Fruit fly (Drosophila melanogaster) whole organism, embryonic: Measurements from ENCODE around the gene CG7953.

Experiments used
- Asciz ChIP-seq: fragments of 200-800 bp; sonication (Bioruptor generic); optimal IDR thresholded peaks from 2 replicates; lab custom pipeline; 2017; ENCODE audit warnings: missing biosample characterization, mild to moderate bottlenecking, missing genetic modification characterization, missing genetic modification reagents
- CG10543 ChIP-seq: fragments of 200-800 bp; sonication (Bioruptor generic); optimal IDR thresholded peaks from 3 replicates; lab custom pipeline; 2017; ENCODE audit warnings: missing biosample characterization, mild to moderate bottlenecking, missing genetic modification characterization, moderate library complexity
- CG11398 ChIP-seq: fragments of 200-800 bp; sonication (Bioruptor generic); optimal IDR thresholded peaks from 2 replicates; lab custom pipeline; 2016; ENCODE audit warnings: missing biosample characterization, missing genetic modification characterization
- CG12155 ChIP-seq: fragments of 200-800 bp; sonication (Bioruptor generic); optimal IDR thresholded peaks from 3 replicates; lab custom pipeline; 2016; ENCODE audit warnings: missing biosample characterization, missing genetic modification characterization
- CG13424 ChIP-seq: fragments of 200-800 bp; sonication (Bioruptor generic); optimal IDR thresholded peaks from 2 replicates; lab custom pipeline; 2019; ENCODE audit warnings: missing biosample characterization, mild to moderate bottlenecking, missing genetic modification characterization, moderate library complexity
- CG14441 ChIP-seq: fragments of 200-800 bp; sonication (Bioruptor generic); IDR thresholded peaks from 2 replicates; pipeline ENCODE4 v1.3.6; 2022; ENCODE audit warnings: missing biosample characterization, missing genetic modification characterization
- CG16779 ChIP-seq: fragments of 200-800 bp; sonication (Bioruptor generic); IDR thresholded peaks from 2 replicates; pipeline ENCODE4 v1.3.6; 2022; ENCODE audit warnings: missing biosample characterization, missing genetic modification characterization
- CG17359 ChIP-seq: fragments of 200-800 bp; sonication (Bioruptor generic); optimal IDR thresholded peaks from 3 replicates; lab custom pipeline; 2018; ENCODE audit warnings: missing biosample characterization, mild to moderate bottlenecking, missing genetic modification characterization, moderate library complexity
- CG18476 ChIP-seq: fragments of 200-800 bp; sonication (Bioruptor generic); optimal IDR thresholded peaks from 2 replicates; lab custom pipeline; 2016; ENCODE audit warnings: missing biosample characterization, mild to moderate bottlenecking, missing genetic modification characterization
- CG18764 ChIP-seq: fragments of 200-800 bp; sonication (Bioruptor generic); optimal IDR thresholded peaks from 3 replicates; lab custom pipeline; 2016; ENCODE audit warnings: missing biosample characterization, missing genetic modification characterization
- CG3065 ChIP-seq: fragments of 200-800 bp; sonication (Bioruptor generic); optimal IDR thresholded peaks from 2 replicates; lab custom pipeline; 2016; ENCODE audit warnings: missing biosample characterization, missing genetic modification characterization
- CG34376 ChIP-seq: fragments of 200-800 bp; sonication (Bioruptor generic); optimal IDR thresholded peaks from 2 replicates; lab custom pipeline; 2018; ENCODE audit warnings: missing biosample characterization, mild to moderate bottlenecking, missing genetic modification characterization
- CG4404 ChIP-seq: fragments of 200-800 bp; sonication (Bioruptor generic); IDR thresholded peaks from 2 replicates; pipeline ENCODE4 v1.3.6; 2022; ENCODE audit warnings: missing biosample characterization, missing genetic modification characterization
- CG4617 ChIP-seq: fragments of 200-800 bp; sonication (Bioruptor generic); optimal IDR thresholded peaks from 3 replicates; lab custom pipeline; 2016; ENCODE audit warnings: missing biosample characterization, missing genetic modification characterization, borderline replicate concordance
- CG6175 ChIP-seq: fragments of 200-800 bp; sonication (Bioruptor generic); IDR thresholded peaks from 3 replicates; pipeline ENCODE4 v1.3.6; 2022; ENCODE audit warnings: missing biosample characterization, missing genetic modification characterization
- CG6654 ChIP-seq: fragments of 200-800 bp; sonication (Bioruptor generic); optimal IDR thresholded peaks from 2 replicates; lab custom pipeline; 2017; ENCODE audit warnings: missing biosample characterization, mild to moderate bottlenecking, missing genetic modification characterization
- CG8765 ChIP-seq: fragments of 200-800 bp; sonication (Bioruptor generic); IDR thresholded peaks from 2 replicates; pipeline ENCODE4 v1.3.6; 2022; ENCODE audit warnings: missing biosample characterization, missing genetic modification characterization
- Dfd ChIP-seq, 2 experiments: fragments of >200 bp; optimal IDR thresholded peaks; 2 replicates each; lab custom pipeline; 2017; ENCODE audit warnings: missing biosample characterization in 2 of 2, missing genetic modification characterization in 2 of 2
- Drgx ChIP-seq: fragments of 200-800 bp; sonication (Bioruptor generic); IDR thresholded peaks from 2 replicates; pipeline ENCODE4 v1.3.6; 2022; ENCODE audit warnings: missing biosample characterization, missing genetic modification characterization
- Fer2 ChIP-seq: fragments of 200-800 bp; sonication (Bioruptor generic); optimal IDR thresholded peaks from 2 replicates; lab custom pipeline; 2018; ENCODE audit warnings: missing biosample characterization, mild to moderate bottlenecking, missing genetic modification characterization, moderate library complexity
- HLH3B ChIP-seq: fragments of 200-800 bp; sonication (Bioruptor generic); IDR thresholded peaks from 2 replicates; pipeline ENCODE4 v1.3.6; 2022; ENCODE audit warnings: missing biosample characterization, missing genetic modification characterization
- HLHmδ ChIP-seq: fragments of 200-800 bp; sonication (Bioruptor generic); optimal IDR thresholded peaks from 2 replicates; lab custom pipeline; 2018; ENCODE audit warnings: missing biosample characterization, mild to moderate bottlenecking, missing genetic modification characterization, moderate library complexity
- Kr ChIP-seq: fragments of 200-800 bp; sonication (Bioruptor generic); optimal IDR thresholded peaks from 2 replicates; lab custom pipeline; 2017; ENCODE audit warnings: missing biosample characterization, mild to moderate bottlenecking, missing genetic modification characterization
- Med ChIP-seq: fragments of 200-800 bp; sonication (Bioruptor generic); peaks from one replicate; lab custom pipeline; 2016; ENCODE audit warnings: missing biosample characterization, missing genetic modification characterization, mild to moderate bottlenecking, inconsistent platforms, moderate library complexity
- NC2α ChIP-seq: fragments of 200-800 bp; sonication (Bioruptor generic); optimal IDR thresholded peaks from 2 replicates; lab custom pipeline; 2016; ENCODE audit warnings: missing biosample characterization, missing genetic modification characterization
- Oli ChIP-seq: fragments of 200-800 bp; sonication (Bioruptor generic); optimal IDR thresholded peaks from 2 replicates; lab custom pipeline; 2018; ENCODE audit warnings: missing biosample characterization, mild to moderate bottlenecking, missing genetic modification characterization, moderate library complexity
- Rx ChIP-seq: fragments of 200-800 bp; sonication (Bioruptor generic); IDR thresholded peaks from 2 replicates; pipeline ENCODE4 v1.3.6; 2022; ENCODE audit warnings: missing biosample characterization, missing genetic modification characterization
- YL-1 ChIP-seq: fragments of 200-800 bp; sonication (Bioruptor generic); optimal IDR thresholded peaks from 3 replicates; lab custom pipeline; 2017; ENCODE audit warnings: missing biosample characterization, mild to moderate bottlenecking, missing genetic modification characterization
- al ChIP-seq: fragments of 200-800 bp; sonication (Bioruptor generic); IDR thresholded peaks from 2 replicates; pipeline ENCODE4 v1.3.6; 2022; ENCODE audit warnings: missing biosample characterization, missing genetic modification characterization
- ato ChIP-seq: fragments of 200-800 bp; sonication (Bioruptor generic); IDR thresholded peaks from 2 replicates; pipeline ENCODE4 v1.3.6; 2022; ENCODE audit warnings: missing biosample characterization, missing genetic modification characterization; ENCODE audit not compliant: partially characterized antibody
- bigmax ChIP-seq: fragments of 200-800 bp; sonication (Bioruptor generic); optimal IDR thresholded peaks from 2 replicates; lab custom pipeline; 2018; ENCODE audit warnings: missing biosample characterization, mild to moderate bottlenecking, missing genetic modification characterization
- bsh ChIP-seq, 2 experiments: fragments of 200-800 bp; sonication (Bioruptor generic); optimal IDR thresholded peaks; 2 replicates each; lab custom pipeline; 2017 to 2018; ENCODE audit warnings: mild to moderate bottlenecking in 2 of 2, missing biosample characterization in 2 of 2, missing genetic modification characterization in 2 of 2, moderate library complexity in 1 of 2
- chn ChIP-seq: fragments of 200-800 bp; sonication (Bioruptor generic); optimal IDR thresholded peaks from 2 replicates; lab custom pipeline; 2016; ENCODE audit warnings: missing biosample characterization, missing genetic modification characterization
- exex ChIP-seq: fragments of 200-800 bp; sonication (Bioruptor generic); optimal IDR thresholded peaks from 4 replicates; lab custom pipeline; 2018; ENCODE audit warnings: missing biosample characterization, mild to moderate bottlenecking, missing genetic modification characterization, moderate library complexity
- fd102C ChIP-seq: fragments of 200-800 bp; sonication (Bioruptor generic); optimal IDR thresholded peaks from 2 replicates; lab custom pipeline; 2018; ENCODE audit warnings: missing biosample characterization, mild to moderate bottlenecking, missing genetic modification characterization, moderate library complexity
- gsb-n ChIP-seq: fragments of 200-800 bp; sonication (Bioruptor generic); optimal IDR thresholded peaks from 3 replicates; lab custom pipeline; 2018; ENCODE audit warnings: missing biosample characterization, mild to moderate bottlenecking, missing genetic modification characterization
- her ChIP-seq: fragments of 200-800 bp; sonication (Bioruptor generic); optimal IDR thresholded peaks from 2 replicates; lab custom pipeline; 2016; ENCODE audit warnings: missing biosample characterization, missing genetic modification characterization
- hkb ChIP-seq, 2 experiments: fragments of 200-800 bp in 1 of 2; fragments of >200 bp in 1 of 2; sonication (Bioruptor generic) in 1 of 2; IDR thresholded peaks in 1 of 2; optimal IDR thresholded peaks in 1 of 2; 2 replicates each; pipeline versions ENCODE4 v1.3.6 to Lab custom; 2017 to 2022; ENCODE audit warnings: missing biosample characterization in 1 of 2, missing genetic modification characterization in 1 of 2
- lola ChIP-seq, 3 experiments: fragments of >200 bp in 2 of 3; fragments of 200-800 bp in 1 of 3; sonication (Bioruptor generic) in 1 of 3; optimal IDR thresholded peaks; 2 replicates each; lab custom pipeline; 2017 to 2019; ENCODE audit warnings: missing biosample characterization in 3 of 3, missing genetic modification characterization in 3 of 3, mild to moderate bottlenecking in 1 of 3, moderate library complexity in 1 of 3
- org-1 ChIP-seq: fragments of 200-800 bp; sonication (Bioruptor generic); optimal IDR thresholded peaks from 2 replicates; lab custom pipeline; 2017; ENCODE audit warnings: missing biosample characterization, missing genetic modification characterization
- row ChIP-seq: fragments of 200-800 bp; sonication (Bioruptor generic); IDR thresholded peaks from 3 replicates; pipeline ENCODE4 v1.3.6; 2022; ENCODE audit warnings: missing biosample characterization, missing genetic modification characterization
- sens ChIP-seq: fragments of 200-800 bp; sonication (Bioruptor generic); peaks from one replicate; lab custom pipeline; 2016; ENCODE audit warnings: missing biosample characterization, missing genetic modification characterization
- shn ChIP-seq: fragments of 200-800 bp; sonication (Bioruptor generic); optimal IDR thresholded peaks from 3 replicates; lab custom pipeline; 2016; ENCODE audit warnings: missing biosample characterization, missing genetic modification characterization
- sima ChIP-seq: fragments of 200-800 bp; sonication (Bioruptor generic); optimal IDR thresholded peaks from 2 replicates; lab custom pipeline; 2016; ENCODE audit warnings: missing biosample characterization, missing genetic modification characterization
- sqz ChIP-seq: fragments of 200-800 bp; sonication (Bioruptor generic); optimal IDR thresholded peaks from 3 replicates; lab custom pipeline; 2018; ENCODE audit warnings: missing biosample characterization, mild to moderate bottlenecking, missing genetic modification characterization
- tll ChIP-seq, 2 experiments: fragments of 200-800 bp in 1 of 2; fragments of >200 bp in 1 of 2; sonication (Bioruptor generic) in 1 of 2; optimal IDR thresholded peaks; 2 replicates each; lab custom pipeline; 2017 to 2019; ENCODE audit warnings: missing biosample characterization in 2 of 2, missing genetic modification characterization in 2 of 2, mild to moderate bottlenecking in 1 of 2, moderate library complexity in 1 of 2
- tna ChIP-seq: fragments of 200-800 bp; sonication (Bioruptor generic); IDR thresholded peaks from 2 replicates; pipeline ENCODE4 v1.3.6; 2022; ENCODE audit warnings: missing biosample characterization, missing genetic modification characterization; ENCODE audit not compliant: partially characterized antibody
- zfh1 ChIP-seq: fragments of 200-800 bp; sonication (Bioruptor generic); IDR thresholded peaks from 3 replicates; pipeline ENCODE4 v1.3.6; 2022; ENCODE audit warnings: missing biosample characterization, missing genetic modification characterization

CG7953 gene

dm6 chr2L:13838647-13839390, 8.9 kb upstream of the CG7953 start (continued):
- TF ChIP-seq lola (GFP tag; optimal IDR thresholded peaks at IDR 0.05; lab: Kevin White, UChicago) (no peak), CG10543 (peak; percentile 0), chn (GFP tag; lab: Kevin White, UChicago) (no peak), HLHmδ (peak; percentile 33), CG13424 (tag; lab: Kevin White, UChicago) (peak; percentile 22), al (GFP tag; lab: Robert Waterston, UW) (no peak), CG6654 (GFP tag; lab: Kevin White, UChicago) (no peak), CG11398 (GFP tag; lab: Kevin White, UChicago) (peak; percentile 40), CG18476 (GFP tag; lab: Kevin White, UChicago) (peak; percentile 16), YL-1 (no peak), sqz (no peak), Drgx (GFP tag; lab: Robert Waterston, UW) (no peak), her (GFP tag; lab: Kevin White, UChicago) (no peak), CG18764 (no peak), Fer2 (tag; lab: Kevin White, UChicago) (no peak), gsb-n (tag; lab: Kevin White, UChicago) (peak; percentile 33), CG4404 (GFP tag; lab: Robert Waterston, UW) (no peak), CG12155 (GFP tag; lab: Kevin White, UChicago) (no peak), CG6175 (GFP tag; lab: Robert Waterston, UW) (no peak), org-1 (GFP tag; lab: Kevin White, UChicago) (no peak), hkb (optimal IDR thresholded peaks at IDR 0.05; lab: Kevin White, UChicago) (no peak), hkb (GFP tag; IDR thresholded peaks at IDR 0.05; lab: Robert Waterston, UW) (peak; percentile 34; the same call in 1 of the 2 replicates), fd102C (GFP tag; lab: Kevin White, UChicago) (peak; percentile 46), Rx (GFP tag; lab: Robert Waterston, UW) (no peak), Med (peak; percentile 77), zfh1 (no peak), NC2α (GFP tag; lab: Kevin White, UChicago) (peak; percentile 5), row (GFP tag; lab: Robert Waterston, UW) (peak; percentile 53), CG16779 (GFP tag; lab: Robert Waterston, UW) (no peak), bsh (GFP tag; optimal IDR thresholded peaks at IDR 0.05; lab: Kevin White, UChicago) (peak in 1 of 2 experiments; percentile 31), CG4617 (no peak), sens (GFP tag; lab: Kevin White, UChicago) (peak; percentile 84), Oli (tag; lab: Kevin White, UChicago) (peak; percentile 12), exex (peak; percentile 82), shn (no peak), Asciz (GFP tag; lab: Kevin White, UChicago) (peak; percentile 4), CG17359 (tag; lab: Kevin White, UChicago) (peak; percentile 33), CG34376 (GFP tag; lab: Kevin White, UChicago) (no peak), tna (no peak), tll (GFP tag; optimal IDR thresholded peaks at IDR 0.05; lab: Kevin White, UChicago) (peak in 1 of 2 experiments; percentile 35), bigmax (no peak), Kr (GFP tag; lab: Kevin White, UChicago) (peak; percentile 26), sima (GFP tag; lab: Kevin White, UChicago) (no peak), CG14441 (GFP tag; lab: Robert Waterston, UW) (peak; percentile 19; the same call in 1 of the 2 replicates), ato (GFP tag; lab: Robert Waterston, UW) (no peak), Dfd (GFP tag; optimal IDR thresholded peaks at IDR 0.05; lab: Kevin White, UChicago) (no peak), CG8765 (GFP tag; lab: Robert Waterston, UW) (no peak), CG3065 (GFP tag; lab: Kevin White, UChicago) (no peak), HLH3B (GFP tag; lab: Robert Waterston, UW) (peak; percentile 12; the same call in 1 of the 2 replicates)
